Fruit fly (Drosophila melanogaster): Measurements from ENCODE around the gene CG32022.

The CG32022 gene

dm6 chr3L:8672199-8673059 is 48.6 kb downstream of the CG32022 start (continued):
- TF ChIP-seq CG17568 (GFP tag; optimal IDR thresholded peaks at IDR 0.05), result peak; percentile 13
- TF ChIP-seq yki (optimal IDR thresholded peaks at IDR 0.05), result no peak
- TF ChIP-seq zfh2 (GFP tag; optimal IDR thresholded peaks at IDR 0.05), result peak; percentile 27
- TF ChIP-seq Taf1 (GFP tag; IDR thresholded peaks at IDR 0.05), result 0 out of 2 replicates have a peak, but pooled peaks have one; percentile 8
- TF ChIP-seq CG7357 (GFP tag; IDR thresholded peaks at IDR 0.05), result 0 out of 3 replicates have a peak, but pooled peaks have one; percentile 25
- TF ChIP-seq Hr78 (GFP tag; optimal IDR thresholded peaks at IDR 0.05), result no peak
- peak; percentile 100 for TF ChIP-seq CG8359 (GFP tag; optimal IDR thresholded peaks at IDR 0.05; ENCODE audit: borderline replicate concordance)
- peak; percentile 55 for TF ChIP-seq unpg (GFP tag; optimal IDR thresholded peaks at IDR 0.05)
- TF ChIP-seq CG17328 (GFP tag; IDR thresholded peaks at IDR 0.05), result no peak
- no peak for TF ChIP-seq CG11085 (GFP tag; IDR thresholded peaks at IDR 0.05)
- peak; percentile 33; the same call in 1 of the 3 replicates for TF ChIP-seq CG2889 (GFP tag; IDR thresholded peaks at IDR 0.05)
- TF ChIP-seq CG8924 (tag; optimal IDR thresholded peaks at IDR 0.05), result no peak
- peak; percentile 7; the same call in 1 of the 2 replicates for TF ChIP-seq H2.0 (GFP tag; IDR thresholded peaks at IDR 0.05)
- no peak for TF ChIP-seq cg (GFP tag; optimal IDR thresholded peaks at IDR 0.05)
- no peak for TF ChIP-seq CG1024 (GFP tag; IDR thresholded peaks at IDR 0.05)
- no peak for TF ChIP-seq Bteb2 (GFP tag; optimal IDR thresholded peaks at IDR 0.05)
- TF ChIP-seq CG18619 (GFP tag; optimal IDR thresholded peaks at IDR 0.05), result peak; percentile 45
- TF ChIP-seq CG12744 (GFP tag; optimal IDR thresholded peaks at IDR 0.05), result no peak
- TF ChIP-seq CG18599 (GFP tag; optimal IDR thresholded peaks at IDR 0.05), result peak; percentile 59
- peak; percentile 86 for TF ChIP-seq CG2120 (GFP tag; optimal IDR thresholded peaks at IDR 0.05)
- no peak for TF ChIP-seq Ada2b (GFP tag; IDR thresholded peaks at IDR 0.05)
- no peak for TF ChIP-seq CG7963 (GFP tag; IDR thresholded peaks at IDR 0.05; ENCODE audit: partially characterized antibody)
- peak; percentile 46 for TF ChIP-seq CG12219 (GFP tag; optimal IDR thresholded peaks at IDR 0.05)
- no peak for TF ChIP-seq CG14860 (GFP tag; IDR thresholded peaks at IDR 0.05; ENCODE audit: partially characterized antibody)
- TF ChIP-seq Oli (tag; optimal IDR thresholded peaks at IDR 0.05), result peak; percentile 54
- no peak for TF ChIP-seq Eip74EF (GFP tag; optimal IDR thresholded peaks at IDR 0.05)
- TF ChIP-seq HmgZ (tag; optimal IDR thresholded peaks at IDR 0.05), result peak; percentile 31
- no peak for TF ChIP-seq CG4328 (GFP tag; optimal IDR thresholded peaks at IDR 0.05)
- no peak for TF ChIP-seq hkb (optimal IDR thresholded peaks at IDR 0.05)
- TF ChIP-seq hkb (GFP tag; IDR thresholded peaks at IDR 0.05), result peak; percentile 52
- no peak for TF ChIP-seq Fer2 (tag; optimal IDR thresholded peaks at IDR 0.05)
- TF ChIP-seq br (optimal IDR thresholded peaks at IDR 0.05), result no peak
- peak; percentile 5; the same call in 1 of the 2 replicates for TF ChIP-seq Oaz (GFP tag; IDR thresholded peaks at IDR 0.05)
- TF ChIP-seq tna (GFP tag; IDR thresholded peaks at IDR 0.05; ENCODE audit: partially characterized antibody), result no peak
- no peak for TF ChIP-seq CG10959 (GFP tag; IDR thresholded peaks at IDR 0.05)
- no peak for TF ChIP-seq lola (GFP tag; optimal IDR thresholded peaks at IDR 0.05)
- peak; percentile 20 for TF ChIP-seq vfl (GFP tag; optimal IDR thresholded peaks at IDR 0.05)
- TF ChIP-seq ems (GFP tag; optimal IDR thresholded peaks at IDR 0.05), result no peak
- TF ChIP-seq Hand (GFP tag; optimal IDR thresholded peaks at IDR 0.05), result peak; percentile 36
- no peak for TF ChIP-seq CG18011 (GFP tag; optimal IDR thresholded peaks at IDR 0.05)
- peak; percentile 63 for TF ChIP-seq row (GFP tag; IDR thresholded peaks at IDR 0.05)
- peak; percentile 81; the same call in 2 of the 3 replicates for TF ChIP-seq CG6175 (GFP tag; IDR thresholded peaks at IDR 0.05)
- peak; percentile 47; the same call in 2 of the 3 replicates for TF ChIP-seq sr (GFP tag; IDR thresholded peaks at IDR 0.05)
- peak; percentile 70 for TF ChIP-seq lab (GFP tag; optimal IDR thresholded peaks at IDR 0.05)
- TF ChIP-seq dmrt99B (tag; optimal IDR thresholded peaks at IDR 0.05), result peak; percentile 5
- no peak for TF ChIP-seq ken (GFP tag; IDR thresholded peaks at IDR 0.05)
- TF ChIP-seq CG17912 (GFP tag; optimal IDR thresholded peaks at IDR 0.05), result no peak
- TF ChIP-seq pho (GFP tag; optimal IDR thresholded peaks at IDR 0.05), result peak; percentile 65
